Fruit fly (Drosophila melanogaster) whole organism, pupa: Measurements from ENCODE around the gene spn-A.
A peak's percentile ranks its signal among the peaks of the same experiment; 100 is the strongest.

Experiments
- CG10348 ChIP-seq: fragments of 200-800 bp; sonication (Bioruptor generic); IDR thresholded peaks from 2 replicates; pipeline ENCODE4 v1.3.6; 2022; ENCODE audit warnings: missing biosample characterization, missing genetic modification characterization
- CG12605 ChIP-seq: fragments of 200-800 bp; sonication (Bioruptor generic); IDR thresholded peaks from 2 replicates; pipeline ENCODE4 v1.3.6; 2022; ENCODE audit warnings: missing biosample characterization, missing genetic modification characterization
- CG13204 ChIP-seq: fragments of 200-800 bp; sonication (Bioruptor generic); optimal IDR thresholded peaks from 2 replicates; lab custom pipeline; 2018; ENCODE audit warnings: missing biosample characterization, mild to moderate bottlenecking, missing genetic modification characterization, moderate library complexity
- CG14655 ChIP-seq: fragments of 200-800 bp; sonication (Bioruptor generic); optimal IDR thresholded peaks from 3 replicates; lab custom pipeline; 2017; ENCODE audit warnings: mild to moderate bottlenecking, missing biosample characterization, missing genetic modification reagents, missing genetic modification characterization
- CG15710 ChIP-seq: fragments of 200-800 bp; sonication (Bioruptor generic); optimal IDR thresholded peaks from 2 replicates; lab custom pipeline; 2018; ENCODE audit warnings: missing biosample characterization, mild to moderate bottlenecking, missing genetic modification characterization, moderate library complexity
- CG17806 ChIP-seq: fragments of 200-800 bp; sonication (Bioruptor generic); optimal IDR thresholded peaks from 2 replicates; lab custom pipeline; 2018; ENCODE audit warnings: missing biosample characterization, mild to moderate bottlenecking, missing genetic modification characterization, moderate library complexity
- CG32121 ChIP-seq: fragments of 200-800 bp; sonication (Bioruptor generic); IDR thresholded peaks from 2 replicates; pipeline ENCODE4 v1.3.6; 2022; ENCODE audit warnings: missing biosample characterization, missing genetic modification characterization
- CG34367 ChIP-seq: fragments of 200-800 bp; sonication (Bioruptor generic); optimal IDR thresholded peaks from 2 replicates; lab custom pipeline; 2018; ENCODE audit warnings: missing biosample characterization, mild to moderate bottlenecking, missing genetic modification characterization
- CG4496 ChIP-seq: fragments of 200-800 bp; sonication (Bioruptor generic); IDR thresholded peaks from 3 replicates; pipeline ENCODE4 v1.3.6; 2022; ENCODE audit warnings: missing biosample characterization, missing genetic modification characterization
- CG8159 ChIP-seq: fragments of 200-800 bp; sonication (Bioruptor generic); optimal IDR thresholded peaks from 3 replicates; lab custom pipeline; 2018; ENCODE audit warnings: missing biosample characterization, mild to moderate bottlenecking, missing genetic modification characterization, moderate library complexity
- CG8301 ChIP-seq: fragments of 200-800 bp; sonication (Bioruptor generic); optimal IDR thresholded peaks from 2 replicates; lab custom pipeline; 2018; ENCODE audit warnings: missing biosample characterization, mild to moderate bottlenecking, missing genetic modification characterization
- CG9948 ChIP-seq: fragments of 200-800 bp; sonication (Bioruptor generic); optimal IDR thresholded peaks from 2 replicates; lab custom pipeline; 2018; ENCODE audit warnings: missing biosample characterization, mild to moderate bottlenecking, missing genetic modification characterization, moderate library complexity
- D1 ChIP-seq: fragments of 200-800 bp; sonication (Bioruptor generic); optimal IDR thresholded peaks from 2 replicates; lab custom pipeline; 2018; ENCODE audit warnings: missing biosample characterization, mild to moderate bottlenecking, missing genetic modification characterization, moderate library complexity
- EcR ChIP-seq: fragments of 200-800 bp; sonication (Bioruptor generic); optimal IDR thresholded peaks from 3 replicates; lab custom pipeline; 2019; ENCODE audit warnings: missing biosample characterization, missing genetic modification characterization, mild to moderate bottlenecking, moderate library complexity, missing genetic modification reagents
- Ets98B ChIP-seq: fragments of 200-800 bp; sonication (Bioruptor generic); IDR thresholded peaks from 2 replicates; pipeline ENCODE4 v1.3.6; 2022; ENCODE audit warnings: missing biosample characterization, missing genetic modification characterization
- Pif1A ChIP-seq: fragments of 200-800 bp; sonication (Bioruptor generic); optimal IDR thresholded peaks from 3 replicates; lab custom pipeline; 2016; ENCODE audit warnings: missing biosample characterization, missing genetic modification characterization
- Pif1B ChIP-seq: fragments of 200-800 bp; sonication (Bioruptor generic); optimal IDR thresholded peaks from 3 replicates; lab custom pipeline; 2016; ENCODE audit warnings: missing biosample characterization, missing genetic modification characterization
- Snoo ChIP-seq: fragments of 200-800 bp; sonication (Bioruptor generic); optimal IDR thresholded peaks from 3 replicates; lab custom pipeline; 2017; ENCODE audit warnings: missing biosample characterization, mild to moderate bottlenecking, missing genetic modification characterization, inconsistent platforms
- fd96Ca ChIP-seq: fragments of 200-800 bp; sonication (Bioruptor generic); IDR thresholded peaks from 3 replicates; pipeline ENCODE4 v1.3.6; 2022; ENCODE audit warnings: missing biosample characterization, missing genetic modification characterization
- gl ChIP-seq: fragments of 200-800 bp; sonication (Bioruptor generic); optimal IDR thresholded peaks from 2 replicates; lab custom pipeline; 2018; ENCODE audit warnings: missing biosample characterization, mild to moderate bottlenecking, missing genetic modification characterization
- rn ChIP-seq: fragments of 200-800 bp; sonication (Bioruptor generic); IDR thresholded peaks from 2 replicates; pipeline ENCODE4 v1.3.6; 2022; ENCODE audit warnings: missing biosample characterization, missing genetic modification characterization

Gene spn-A

dm6 chr3R:30014977-30015514 lies 40.8 kb downstream of the spn-A start, which contains the start of gene CG7920:
Gene CG7920, minus strand, starts transcription at chr3R:30015284.
- TF ChIP-seq CG15710 (tag; lab: Kevin White, UChicago): no peak
- TF ChIP-seq CG12605: peak; percentile 44; the same call in 1 of the 2 replicates
- no peak for TF ChIP-seq rn (GFP tag; lab: Robert Waterston, UW)
- no peak for TF ChIP-seq Snoo (tag; lab: Kevin White, UChicago)
- TF ChIP-seq CG9948 (tag; lab: Kevin White, UChicago): no peak
- TF ChIP-seq Ets98B (GFP tag; lab: Robert Waterston, UW): peak; percentile 40; the same call in 1 of the 2 replicates
- TF ChIP-seq CG8301 (tag; lab: Kevin White, UChicago): peak; percentile 6
- no peak for TF ChIP-seq fd96Ca (GFP tag; lab: Robert Waterston, UW)
- TF ChIP-seq CG10348 (GFP tag; lab: Robert Waterston, UW): no peak
- no peak for TF ChIP-seq gl (tag; lab: Kevin White, UChicago)
- TF ChIP-seq Pif1A: no peak
- TF ChIP-seq CG13204 (GFP tag; lab: Kevin White, UChicago): peak; percentile 45
- TF ChIP-seq CG34367 (tag; lab: Kevin White, UChicago): peak; percentile 7
- TF ChIP-seq Pif1B: no peak
- peak; percentile 6 for TF ChIP-seq CG17806 (tag; lab: Kevin White, UChicago)
- 0 out of 3 replicates have a peak, but pooled peaks have one; percentile 36 for TF ChIP-seq CG4496 (GFP tag; lab: Robert Waterston, UW)
- 0 out of 2 replicates have a peak, but pooled peaks have one; percentile 24 for TF ChIP-seq CG32121
- no peak for TF ChIP-seq CG14655 (GFP tag; lab: Kevin White, UChicago)
- no peak for TF ChIP-seq CG8159 (tag; lab: Kevin White, UChicago)
- no peak for TF ChIP-seq D1 (tag; lab: Kevin White, UChicago)
- no peak for TF ChIP-seq EcR

dm6 chr3R:30014480-30014879 lies 41.4 kb downstream of the spn-A start:
- no peak for TF ChIP-seq D1 (tag; lab: Kevin White, UChicago)
- no peak for TF ChIP-seq CG10348 (GFP tag; lab: Robert Waterston, UW)
- TF ChIP-seq rn (GFP tag; lab: Robert Waterston, UW): no peak
- TF ChIP-seq CG32121: no peak
- TF ChIP-seq Ets98B (GFP tag; lab: Robert Waterston, UW): no peak
- no peak for TF ChIP-seq CG34367 (tag; lab: Kevin White, UChicago)
- no peak for TF ChIP-seq CG8159 (tag; lab: Kevin White, UChicago)
- no peak for TF ChIP-seq CG12605
- TF ChIP-seq Snoo (tag; lab: Kevin White, UChicago): no peak
- no peak for TF ChIP-seq CG9948 (tag; lab: Kevin White, UChicago)
- TF ChIP-seq CG17806 (tag; lab: Kevin White, UChicago): no peak

- peak; percentile 54; the same call in 1 of the 3 replicates for TF ChIP-seq CG4496 (GFP tag; lab: Robert Waterston, UW)
- TF ChIP-seq fd96Ca (GFP tag; lab: Robert Waterston, UW): peak; percentile 39; the same call in 2 of the 3 replicates
- TF ChIP-seq rn (GFP tag; lab: Robert Waterston, UW): no peak
- peak; percentile 48 for TF ChIP-seq CG8301 (tag; lab: Kevin White, UChicago)
- no peak for TF ChIP-seq CG10348 (GFP tag; lab: Robert Waterston, UW)
- peak; percentile 3 for TF ChIP-seq Snoo (tag; lab: Kevin White, UChicago)
- TF ChIP-seq CG12605: peak; percentile 87
- TF ChIP-seq CG8159 (tag; lab: Kevin White, UChicago): peak; percentile 40
- peak; percentile 78 for TF ChIP-seq CG13204 (GFP tag; lab: Kevin White, UChicago)
- peak; percentile 58 for TF ChIP-seq CG14655 (GFP tag; lab: Kevin White, UChicago)
- peak; percentile 47 for TF ChIP-seq CG17806 (tag; lab: Kevin White, UChicago)
- TF ChIP-seq CG32121: no peak; the same call in 1 of the 2 replicates
- peak; percentile 94 for TF ChIP-seq gl (tag; lab: Kevin White, UChicago)
- no peak for TF ChIP-seq D1 (tag; lab: Kevin White, UChicago)
- TF ChIP-seq Pif1B: peak; percentile 64
- TF ChIP-seq Pif1A: peak; percentile 76
- no peak for TF ChIP-seq EcR
- TF ChIP-seq Ets98B (GFP tag; lab: Robert Waterston, UW): peak; percentile 77
- TF ChIP-seq CG34367 (tag; lab: Kevin White, UChicago): peak; percentile 23
- no peak for TF ChIP-seq CG9948 (tag; lab: Kevin White, UChicago)
- TF ChIP-seq CG15710 (tag; lab: Kevin White, UChicago): peak; percentile 18
These were observed 41.9 kb downstream of the spn-A start for dm6 chr3R:30013909-30014308.

- TF ChIP-seq CG4496 (GFP tag; lab: Robert Waterston, UW) (peak; percentile 72), D1 (tag; lab: Kevin White, UChicago) (no peak), CG32121 (peak; percentile 64), CG9948 (tag; lab: Kevin White, UChicago) (no peak), CG8301 (tag; lab: Kevin White, UChicago) (peak; percentile 38), Pif1B (no peak), CG14655 (GFP tag; lab: Kevin White, UChicago) (peak; percentile 58), fd96Ca (GFP tag; lab: Robert Waterston, UW) (peak; percentile 68; the same call in 2 of the 3 replicates), CG12605 (no peak), EcR (no peak), Snoo (tag; lab: Kevin White, UChicago) (no peak), CG10348 (GFP tag; lab: Robert Waterston, UW) (no peak), Ets98B (GFP tag; lab: Robert Waterston, UW) (peak; percentile 66; the same call in 1 of the 2 replicates), rn (GFP tag; lab: Robert Waterston, UW) (peak; percentile 32; the same call in 1 of the 2 replicates), CG13204 (GFP tag; lab: Kevin White, UChicago) (no peak)
- TF ChIP-seq, all 21 proteins: peak for 7
These were observed 43.0 kb downstream of the spn-A start for dm6 chr3R:30012602-30013489.
